Fruit fly (Drosophila melanogaster) whole organism, embryonic: ENCODE measurements around the gene CG13690.

Source experiments
- Abd-B ChIP-seq: fragments of 200-800 bp; sonication (Bioruptor generic); optimal IDR thresholded peaks from 2 replicates; lab custom pipeline; 2018; ENCODE audit warnings: missing biosample characterization, mild to moderate bottlenecking, missing genetic modification characterization, moderate library complexity
- Asciz ChIP-seq: fragments of 200-800 bp; sonication (Bioruptor generic); optimal IDR thresholded peaks from 2 replicates; lab custom pipeline; 2017; ENCODE audit warnings: missing biosample characterization, mild to moderate bottlenecking, missing genetic modification characterization, missing genetic modification reagents
- Bgb ChIP-seq: fragments of 200-800 bp; sonication (Bioruptor generic); IDR thresholded peaks from 2 replicates; pipeline ENCODE4 v1.3.6; 2022; ENCODE audit warnings: missing biosample characterization, missing genetic modification characterization; ENCODE audit not compliant: partially characterized antibody
- CG10959 ChIP-seq: fragments of 200-800 bp; sonication (Bioruptor generic); IDR thresholded peaks from 2 replicates; pipeline ENCODE4 v1.3.6; 2022; ENCODE audit warnings: missing biosample characterization, missing genetic modification characterization
- CG11560 ChIP-seq: fragments of 200-800 bp; sonication (Bioruptor generic); IDR thresholded peaks from 3 replicates; pipeline ENCODE4 v1.3.6; 2022; ENCODE audit warnings: missing biosample characterization, missing genetic modification characterization
- CG11695 ChIP-seq: fragments of 200-800 bp; sonication (Bioruptor generic); IDR thresholded peaks from 3 replicates; pipeline ENCODE4 v1.3.6; 2022; ENCODE audit warnings: missing biosample characterization, missing genetic modification characterization
- CG11723 ChIP-seq: fragments of 200-800 bp; sonication (Bioruptor generic); optimal IDR thresholded peaks from 2 replicates; lab custom pipeline; 2017; ENCODE audit warnings: missing biosample characterization, mild to moderate bottlenecking, missing genetic modification characterization
- CG12942 ChIP-seq: fragments of 200-800 bp; sonication (Bioruptor generic); optimal IDR thresholded peaks from 3 replicates; lab custom pipeline; 2016; ENCODE audit warnings: missing biosample characterization, missing genetic modification characterization
- CG13287 ChIP-seq: fragments of 200-800 bp; sonication (Bioruptor generic); IDR thresholded peaks from 2 replicates; pipeline ENCODE4 v1.3.6; 2022; ENCODE audit warnings: missing biosample characterization, missing genetic modification characterization; ENCODE audit not compliant: partially characterized antibody
- CG13624 ChIP-seq: fragments of 200-800 bp; sonication (Bioruptor generic); optimal IDR thresholded peaks from 2 replicates; lab custom pipeline; 2016; ENCODE audit warnings: missing biosample characterization, missing genetic modification characterization
- CG16863 ChIP-seq: fragments of 200-800 bp; sonication (Bioruptor generic); optimal IDR thresholded peaks from 3 replicates; lab custom pipeline; 2016; ENCODE audit warnings: missing biosample characterization, missing genetic modification characterization
- CG17186 ChIP-seq: fragments of 200-800 bp; sonication (Bioruptor generic); optimal IDR thresholded peaks from 3 replicates; lab custom pipeline; 2017; ENCODE audit warnings: missing biosample characterization, missing genetic modification reagents, missing genetic modification characterization
- CG1792 ChIP-seq: fragments of 200-800 bp; sonication (Bioruptor generic); optimal IDR thresholded peaks from 2 replicates; lab custom pipeline; 2016; ENCODE audit warnings: missing biosample characterization, missing genetic modification characterization
- CG18476 ChIP-seq: fragments of 200-800 bp; sonication (Bioruptor generic); optimal IDR thresholded peaks from 2 replicates; lab custom pipeline; 2016; ENCODE audit warnings: missing biosample characterization, mild to moderate bottlenecking, missing genetic modification characterization
- CG3065 ChIP-seq: fragments of 200-800 bp; sonication (Bioruptor generic); optimal IDR thresholded peaks from 2 replicates; lab custom pipeline; 2016; ENCODE audit warnings: missing biosample characterization, missing genetic modification characterization
- CG3163 ChIP-seq: fragments of 200-800 bp; sonication (Bioruptor generic); optimal IDR thresholded peaks from 3 replicates; lab custom pipeline; 2016; ENCODE audit warnings: missing biosample characterization, missing genetic modification characterization
- CG32772 ChIP-seq: fragments of 200-800 bp; sonication (Bioruptor generic); IDR thresholded peaks from 2 replicates; pipeline ENCODE4 v1.3.6; 2022; ENCODE audit warnings: missing biosample characterization, missing genetic modification characterization
- CG34224 ChIP-seq: fragments of 200-800 bp; sonication (Bioruptor generic); IDR thresholded peaks from 3 replicates; pipeline ENCODE4 v1.3.6; 2022; ENCODE audit warnings: missing biosample characterization, missing genetic modification characterization; ENCODE audit not compliant: partially characterized antibody
- CG5180 ChIP-seq: fragments of 200-800 bp; sonication (Bioruptor generic); optimal IDR thresholded peaks from 3 replicates; lab custom pipeline; 2017; ENCODE audit warnings: missing biosample characterization, missing genetic modification characterization, mild to moderate bottlenecking, moderate library complexity, missing genetic modification reagents
- CG5245 ChIP-seq: fragments of 200-800 bp; sonication (Bioruptor generic); optimal IDR thresholded peaks from 3 replicates; lab custom pipeline; 2016; ENCODE audit warnings: missing biosample characterization, missing genetic modification characterization
- CG7357 ChIP-seq: fragments of 200-800 bp; sonication (Bioruptor generic); IDR thresholded peaks from 3 replicates; pipeline ENCODE4 v1.3.6; 2022; ENCODE audit warnings: missing biosample characterization, missing genetic modification characterization
- CG7928 ChIP-seq: fragments of 200-800 bp; sonication (Bioruptor generic); optimal IDR thresholded peaks from 2 replicates; lab custom pipeline; 2017; ENCODE audit warnings: missing biosample characterization, mild to moderate bottlenecking, missing genetic modification characterization
- CG7963 ChIP-seq: fragments of 200-800 bp; sonication (Bioruptor generic); IDR thresholded peaks from 3 replicates; pipeline ENCODE4 v1.3.6; 2022; ENCODE audit warnings: missing biosample characterization, missing genetic modification characterization; ENCODE audit not compliant: partially characterized antibody
- CG9215 ChIP-seq: fragments of 200-800 bp; sonication (Bioruptor generic); IDR thresholded peaks from 2 replicates; pipeline ENCODE4 v1.3.6; 2022; ENCODE audit warnings: missing biosample characterization, missing genetic modification characterization
- Dfd ChIP-seq, 2 experiments: fragments of >200 bp; optimal IDR thresholded peaks; 2 replicates each; lab custom pipeline; 2017; ENCODE audit warnings: missing biosample characterization in 2 of 2, missing genetic modification characterization in 2 of 2
- Fer3 ChIP-seq: fragments of 200-800 bp; sonication (Bioruptor generic); optimal IDR thresholded peaks from 2 replicates; lab custom pipeline; 2018; ENCODE audit warnings: missing biosample characterization, mild to moderate bottlenecking, missing genetic modification characterization, moderate library complexity
- HLH4C ChIP-seq: fragments of 200-800 bp; sonication (Bioruptor generic); IDR thresholded peaks from 3 replicates; pipeline ENCODE4 v1.3.6; 2022; ENCODE audit warnings: missing biosample characterization, missing genetic modification characterization; ENCODE audit not compliant: partially characterized antibody
- HmgZ ChIP-seq: fragments of 200-800 bp; sonication (Bioruptor generic); optimal IDR thresholded peaks from 2 replicates; lab custom pipeline; 2018; ENCODE audit warnings: missing biosample characterization, mild to moderate bottlenecking, missing genetic modification characterization
- Med ChIP-seq: fragments of 200-800 bp; sonication (Bioruptor generic); peaks from one replicate; lab custom pipeline; 2016; ENCODE audit warnings: missing biosample characterization, missing genetic modification characterization, mild to moderate bottlenecking, inconsistent platforms, moderate library complexity
- Optix ChIP-seq: fragments of 200-800 bp; sonication (Bioruptor generic); IDR thresholded peaks from 3 replicates; pipeline ENCODE4 v1.3.6; 2022; ENCODE audit warnings: missing biosample characterization, missing genetic modification characterization
- Sry-β ChIP-seq: fragments of 200-800 bp; sonication (Bioruptor generic); optimal IDR thresholded peaks from 2 replicates; lab custom pipeline; 2018; ENCODE audit warnings: missing biosample characterization, mild to moderate bottlenecking, missing genetic modification characterization, moderate library complexity
- ara ChIP-seq: fragments of 200-800 bp; sonication (Bioruptor generic); IDR thresholded peaks from 2 replicates; pipeline ENCODE4 v1.3.6; 2022; ENCODE audit warnings: missing biosample characterization, missing genetic modification characterization
- caup ChIP-seq: fragments of 200-800 bp; sonication (Bioruptor generic); optimal IDR thresholded peaks from 3 replicates; lab custom pipeline; 2017; ENCODE audit warnings: missing biosample characterization, mild to moderate bottlenecking, missing genetic modification characterization, moderate library complexity; ENCODE audit not compliant: severe bottlenecking
- ci ChIP-seq: fragments of 200-800 bp; sonication (Bioruptor generic); IDR thresholded peaks from 3 replicates; pipeline ENCODE4 v1.3.6; 2022; ENCODE audit warnings: missing biosample characterization, missing genetic modification characterization
- dm ChIP-seq: fragments of 200-800 bp; sonication (Bioruptor generic); optimal IDR thresholded peaks from 3 replicates; lab custom pipeline; 2016; ENCODE audit warnings: missing biosample characterization, missing genetic modification characterization
- dpn ChIP-seq, 2 experiments: fragments of 200-800 bp; sonication (Bioruptor generic); optimal IDR thresholded peaks; 3 replicates each; lab custom pipeline; 2016; ENCODE audit warnings: missing biosample characterization in 2 of 2, missing genetic modification characterization in 2 of 2
- esg ChIP-seq: fragments of 200-800 bp; sonication (Bioruptor generic); conservative IDR thresholded peaks from 2 replicates; pipeline ENCODE4 v1.3.6; 2022; ENCODE audit warnings: missing biosample characterization, missing genetic modification characterization
- ewg ChIP-seq: fragments of 200-800 bp; sonication (Bioruptor generic); optimal IDR thresholded peaks from 3 replicates; lab custom pipeline; 2017; ENCODE audit warnings: mild to moderate bottlenecking, missing biosample characterization, missing genetic modification reagents, missing genetic modification characterization
- exex ChIP-seq: fragments of 200-800 bp; sonication (Bioruptor generic); optimal IDR thresholded peaks from 4 replicates; lab custom pipeline; 2018; ENCODE audit warnings: missing biosample characterization, mild to moderate bottlenecking, missing genetic modification characterization, moderate library complexity
- gfzf ChIP-seq: fragments of 200-800 bp; sonication (Bioruptor generic); optimal IDR thresholded peaks from 2 replicates; lab custom pipeline; 2016; ENCODE audit warnings: missing biosample characterization, mild to moderate bottlenecking, missing genetic modification characterization, moderate library complexity
- h ChIP-seq: fragments of >200 bp; optimal IDR thresholded peaks from 2 replicates; lab custom pipeline; 2017
- her ChIP-seq: fragments of 200-800 bp; sonication (Bioruptor generic); optimal IDR thresholded peaks from 2 replicates; lab custom pipeline; 2016; ENCODE audit warnings: missing biosample characterization, missing genetic modification characterization
- insv ChIP-seq, 2 experiments: fragments of 200-800 bp; sonication (Bioruptor generic); optimal IDR thresholded peaks; 3 replicates each; lab custom pipeline; 2016 to 2018; ENCODE audit warnings: missing biosample characterization in 2 of 2, missing genetic modification characterization in 2 of 2
- oc ChIP-seq: fragments of 200-800 bp; sonication (Bioruptor generic); optimal IDR thresholded peaks from 2 replicates; lab custom pipeline; 2018; ENCODE audit warnings: missing biosample characterization, mild to moderate bottlenecking, missing genetic modification characterization, moderate library complexity
- onecut ChIP-seq: fragments of 200-800 bp; sonication (Bioruptor generic); IDR thresholded peaks from 2 replicates; pipeline ENCODE4 v1.3.6; 2022; ENCODE audit warnings: missing biosample characterization, missing genetic modification characterization
- pho ChIP-seq: fragments of 200-800 bp; sonication (Bioruptor generic); optimal IDR thresholded peaks from 2 replicates; lab custom pipeline; 2016; ENCODE audit warnings: missing biosample characterization, missing genetic modification characterization
- ranshi ChIP-seq: fragments of 200-800 bp; sonication (Bioruptor generic); IDR thresholded peaks from 2 replicates; pipeline ENCODE4 v1.3.6; 2022; ENCODE audit warnings: missing biosample characterization, missing genetic modification characterization
- tio ChIP-seq: fragments of 200-800 bp; sonication (Bioruptor generic); optimal IDR thresholded peaks from 2 replicates; lab custom pipeline; 2017; ENCODE audit warnings: missing biosample characterization, missing genetic modification characterization, inconsistent platforms
- tll ChIP-seq, 2 experiments: fragments of 200-800 bp in 1 of 2; fragments of >200 bp in 1 of 2; sonication (Bioruptor generic) in 1 of 2; optimal IDR thresholded peaks; 2 replicates each; lab custom pipeline; 2017 to 2019; ENCODE audit warnings: missing biosample characterization in 2 of 2, missing genetic modification characterization in 2 of 2, mild to moderate bottlenecking in 1 of 2, moderate library complexity in 1 of 2
- wdn ChIP-seq: fragments of 200-800 bp; sonication (Bioruptor generic); IDR thresholded peaks from 2 replicates; pipeline ENCODE4 v1.3.6; 2022; ENCODE audit warnings: missing biosample characterization, missing genetic modification characterization
- wor ChIP-seq: fragments of 200-800 bp; sonication (Bioruptor generic); IDR thresholded peaks from 2 replicates; pipeline ENCODE4 v1.3.6; 2022; ENCODE audit warnings: missing biosample characterization, missing genetic modification characterization

Gene CG13690

dm6 chr2L:377780-378222 is 41.7 kb downstream of the CG13690 start, which contains the start of gene al (continued):
- TF ChIP-seq CG13624 (no peak), CG18476 (no peak), ara (no peak), Abd-B (GFP tag; lab: Kevin White, UChicago) (no peak), CG3163 (GFP tag; lab: Kevin White, UChicago) (no peak), her (no peak), CG12942 (GFP tag; lab: Kevin White, UChicago) (no peak), Optix (GFP tag; lab: Robert Waterston, UW) (no peak), CG34224 (GFP tag; lab: Robert Waterston, UW) (peak; percentile 46; the same call in 1 of the 3 replicates), CG10959 (GFP tag; lab: Robert Waterston, UW) (no peak), CG7963 (GFP tag; lab: Robert Waterston, UW) (no peak), CG11695 (GFP tag; lab: Robert Waterston, UW) (no peak), Med (GFP tag; lab: Kevin White, UChicago) (peak; percentile 53), ci (GFP tag; lab: Robert Waterston, UW) (peak; percentile 69; the same call in 2 of the 3 replicates), wor (GFP tag; lab: Robert Waterston, UW) (no peak), CG5180 (GFP tag; lab: Kevin White, UChicago) (no peak), Asciz (GFP tag; lab: Kevin White, UChicago) (no peak), CG5245 (GFP tag; lab: Kevin White, UChicago) (no peak), insv (GFP tag; optimal IDR thresholded peaks at IDR 0.05; lab: Kevin White, UChicago) (no peak), CG11560 (tag; lab: Robert Waterston, UW) (no peak), CG1792 (GFP tag; lab: Kevin White, UChicago) (no peak), HLH4C (GFP tag; lab: Robert Waterston, UW) (0 out of 3 replicates have a peak, but pooled peaks have one; percentile 20), tll (GFP tag; optimal IDR thresholded peaks at IDR 0.05; lab: Kevin White, UChicago) (no peak), exex (tag; lab: Kevin White, UChicago) (no peak), gfzf (GFP tag; lab: Kevin White, UChicago) (no peak), Fer3 (tag; lab: Kevin White, UChicago) (no peak), ranshi (GFP tag; lab: Robert Waterston, UW) (no peak), CG7357 (GFP tag; lab: Robert Waterston, UW) (no peak), CG7928 (GFP tag; lab: Kevin White, UChicago) (no peak), caup (GFP tag; lab: Kevin White, UChicago) (no peak), dm (GFP tag; lab: Kevin White, UChicago) (no peak), Dfd (GFP tag; optimal IDR thresholded peaks at IDR 0.05; lab: Kevin White, UChicago) (no peak), esg (no peak), oc (peak; percentile 18), h (lab: Kevin White, UChicago) (no peak), tio (no peak), ewg (GFP tag; lab: Kevin White, UChicago) (no peak), HmgZ (tag; lab: Kevin White, UChicago) (no peak), CG11723 (GFP tag; lab: Kevin White, UChicago) (no peak), CG16863 (GFP tag; lab: Kevin White, UChicago) (no peak), Bgb (GFP tag; lab: Robert Waterston, UW) (peak; percentile 6; the same call in 1 of the 2 replicates), CG32772 (GFP tag; lab: Robert Waterston, UW) (no peak), Sry-β (no peak), dpn (GFP tag; optimal IDR thresholded peaks at IDR 0.05; lab: Kevin White, UChicago) (no peak), pho (no peak), CG9215 (GFP tag; lab: Robert Waterston, UW) (no peak), wdn (GFP tag; lab: Robert Waterston, UW) (no peak), onecut (GFP tag; lab: Robert Waterston, UW) (peak; percentile 82), CG17186 (GFP tag; lab: Kevin White, UChicago) (no peak), CG13287 (GFP tag; lab: Robert Waterston, UW) (peak; percentile 20; the same call in 1 of the 2 replicates), CG3065 (GFP tag; lab: Kevin White, UChicago) (no peak)
